Worm (Caenorhabditis elegans) whole organism, early embryonic: ENCODE results near the gene F07A11.4.

ENCODE experiments used
- B0310.2 ChIP-seq: sonication (generic microtip); optimal IDR thresholded peaks from 2 replicates; lab custom pipeline; 2016; ENCODE audit warnings: mild to moderate bottlenecking, missing genetic modification characterization, missing compliant biosample characterization
- F13C5.2 ChIP-seq: sonication (generic microtip); optimal IDR thresholded peaks from 2 replicates; lab custom pipeline; 2017; ENCODE audit warnings: mild to moderate bottlenecking, missing genetic modification characterization, inconsistent platforms, missing compliant biosample characterization
- aly-1 ChIP-seq: sonication (generic microtip); optimal IDR thresholded peaks from 2 replicates; lab custom pipeline; 2016; ENCODE audit warnings: missing genetic modification characterization, missing compliant biosample characterization
- ama-1 ChIP-seq: fragments of 150-350 bp; optimal IDR thresholded peaks from 2 replicates; lab custom pipeline; 2014
- ceh-13 ChIP-seq: fragments of 200-800 bp; sonication (Bioruptor generic); optimal IDR thresholded peaks from 2 replicates; lab custom pipeline; 2018; ENCODE audit warnings: mild to moderate bottlenecking, missing genetic modification characterization, missing compliant biosample characterization
- ets-7 ChIP-seq: sonication (generic microtip); optimal IDR thresholded peaks from 2 replicates; lab custom pipeline; 2016; ENCODE audit warnings: missing genotype, missing genetic modification characterization, missing compliant biosample characterization
- flt-1 ChIP-seq: fragments of 200-800 bp; sonication (Bioruptor generic); IDR thresholded peaks from 2 replicates; pipeline ENCODE4 v1.3.6; 2022; ENCODE audit warnings: missing genetic modification characterization, missing compliant biosample characterization
- hmbx-1 ChIP-seq: sonication (generic microtip); optimal IDR thresholded peaks from 2 replicates; lab custom pipeline; 2016; ENCODE audit warnings: mild to moderate bottlenecking, missing genetic modification characterization, missing compliant biosample characterization
- hnd-1 ChIP-seq: sonication (generic microtip); optimal IDR thresholded peaks from 2 replicates; lab custom pipeline; 2016; ENCODE audit warnings: missing genetic modification characterization, missing compliant biosample characterization
- pes-1 ChIP-seq: fragments of 200-800 bp; sonication (Bioruptor generic); IDR thresholded peaks from 2 replicates; pipeline ENCODE4 v1.3.6; 2022; ENCODE audit warnings: missing genetic modification reagents, missing genetic modification characterization, missing compliant biosample characterization
- tbx-11 ChIP-seq: fragments of 200-800 bp; sonication (Bioruptor generic); IDR thresholded peaks from 2 replicates; pipeline ENCODE4 v1.3.6; 2022; ENCODE audit warnings: missing genetic modification characterization, missing compliant biosample characterization
- tbx-37 ChIP-seq: fragments of 200-800 bp; sonication (Bioruptor generic); conservative IDR thresholded peaks from 2 replicates; pipeline ENCODE4 v1.3.6; 2022; ENCODE audit warnings: missing genetic modification reagents, missing genetic modification characterization, missing compliant biosample characterization
- tra-4 ChIP-seq: sonication (generic microtip); optimal IDR thresholded peaks from 2 replicates; lab custom pipeline; 2017; ENCODE audit warnings: missing genetic modification characterization, missing compliant biosample characterization

DNA sequence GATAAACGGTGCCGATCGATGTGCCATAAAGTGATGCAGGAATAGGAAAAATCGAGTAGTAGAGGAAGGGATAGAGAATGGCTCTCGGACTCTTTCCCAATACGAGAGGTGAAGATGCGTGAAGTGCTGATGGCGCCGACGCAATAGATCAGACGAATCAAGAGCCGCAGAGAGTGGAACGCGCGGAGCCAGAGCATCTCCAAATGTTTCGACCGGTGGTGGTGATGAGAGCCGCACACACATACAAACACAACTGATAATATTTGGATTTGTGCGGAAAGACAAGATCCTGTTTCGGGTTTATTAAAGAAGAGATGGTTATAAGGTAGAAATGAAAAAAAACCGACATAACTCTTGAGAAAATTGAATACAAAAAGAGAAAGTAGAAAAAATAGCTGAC is 36.7 kb upstream of the F07A11.4 start, which contains the start of gene F54D5.15:
- TF ChIP-seq ama-1 (lab: Kevin White, UChicago) = no peak
- no peak for TF ChIP-seq ceh-13
- no peak for TF ChIP-seq F13C5.2
- TF ChIP-seq hmbx-1 = no peak
- no peak for TF ChIP-seq tbx-11
- TF ChIP-seq pes-1 (GFP tag; lab: Robert Waterston, UW) = no peak
- TF ChIP-seq B0310.2 (tag; lab: Kevin White, UChicago) = no peak
- no peak for TF ChIP-seq ets-7
- no peak for TF ChIP-seq flt-1
- no peak for TF ChIP-seq aly-1 (tag; lab: Kevin White, UChicago)
- TF ChIP-seq tra-4 (tag; lab: Kevin White, UChicago) = no peak
- TF ChIP-seq hnd-1 (tag; lab: Kevin White, UChicago) = no peak
- no peak for TF ChIP-seq tbx-37 (GFP tag; lab: Robert Waterston, UW)
